Worm (Caenorhabditis elegans) whole organism, L3 larva: ENCODE measurements around the gene ZK381.62.

Experiments
- R02D3.7 ChIP-seq: fragments of 150-350 bp; optimal IDR thresholded peaks from 2 replicates; lab custom pipeline; 2014; ENCODE audit warnings: missing biosample characterization, missing genetic modification characterization
- ZK546.5 ChIP-seq: sonication (generic microtip); optimal IDR thresholded peaks from 2 replicates; lab custom pipeline; 2017; ENCODE audit warnings: missing biosample characterization, missing genetic modification characterization
- ama-1 ChIP-seq: fragments of 150-350 bp; optimal IDR thresholded peaks from 2 replicates; lab custom pipeline; 2018
- daf-12 ChIP-seq: fragments of 150-350 bp; optimal IDR thresholded peaks from 2 replicates; lab custom pipeline; 2014; ENCODE audit warnings: missing biosample characterization, missing genetic modification reagents, missing genetic modification characterization
- lsy-12 ChIP-seq: sonication (generic microtip); optimal IDR thresholded peaks from 2 replicates; lab custom pipeline; 2016; ENCODE audit warnings: mild to moderate bottlenecking, missing genetic modification characterization, missing compliant biosample characterization
- nfya-1 ChIP-seq: sonication (generic microtip); optimal IDR thresholded peaks from 2 replicates; lab custom pipeline; 2017; ENCODE audit warnings: missing genetic modification characterization, mild to moderate bottlenecking, missing compliant biosample characterization, antibody characterized with exemption, moderate library complexity; ENCODE audit not compliant: insufficient read depth
- nhr-12 ChIP-seq: fragments of 150-350 bp; optimal IDR thresholded peaks from 2 replicates; lab custom pipeline; 2014; ENCODE audit warnings: missing biosample characterization, missing genetic modification characterization
- nhr-237 ChIP-seq: fragments of 150-350 bp; optimal IDR thresholded peaks from 2 replicates; lab custom pipeline; 2014; ENCODE audit warnings: missing biosample characterization, missing genetic modification characterization
- nhr-76 ChIP-seq: fragments of 150-350 bp; sonication (generic microtip); optimal IDR thresholded peaks from 5 replicates; lab custom pipeline; 2014; ENCODE audit warnings: missing biosample characterization, missing genetic modification characterization
- snpc-4 ChIP-seq: fragments of 150-350 bp; optimal IDR thresholded peaks from 2 replicates; lab custom pipeline; 2014; ENCODE audit warnings: missing biosample characterization, missing genetic modification characterization
- tbx-2 ChIP-seq: sonication (generic microtip); optimal IDR thresholded peaks from 2 replicates; lab custom pipeline; 2016; ENCODE audit warnings: mild to moderate bottlenecking, missing genetic modification characterization, missing compliant biosample characterization
- unc-62 ChIP-seq: fragments of 150-350 bp; sonication (generic microtip); optimal IDR thresholded peaks from 4 replicates; lab custom pipeline; 2014; ENCODE audit warnings: missing biosample characterization, missing genetic modification reagents, missing genetic modification characterization

ce11 chrIV:6991070-6991469, 20.0 kb upstream of the ZK381.62 start:
- TF ChIP-seq daf-12 (tag; lab: Kevin White, UChicago) (no peak), nhr-76 (tag; lab: Kevin White, UChicago) (no peak), nhr-237 (tag; lab: Kevin White, UChicago) (no peak), ama-1 (lab: Kevin White, UChicago) (no peak), snpc-4 (no peak), nhr-12 (tag; lab: Kevin White, UChicago) (no peak), ZK546.5 (no peak), unc-62 (GFP tag; lab: Kevin White, UChicago) (no peak), R02D3.7 (tag; lab: Kevin White, UChicago) (no peak), nfya-1 (no peak), lsy-12 (tag; lab: Kevin White, UChicago) (no peak), tbx-2 (tag; lab: Kevin White, UChicago) (no peak)
